Fruit fly (Drosophila melanogaster) whole organism, adult: ENCODE data around the gene CG45080.

ENCODE experiments used
- CG12768 ChIP-seq: fragments of 200-800 bp; sonication (Bioruptor generic); optimal IDR thresholded peaks from 2 replicates; lab custom pipeline; 2017; ENCODE audit warnings: missing biosample characterization, missing genetic modification characterization, mild to moderate bottlenecking, moderate library complexity, missing genetic modification reagents
- CG5204 ChIP-seq: fragments of 200-800 bp; sonication (Bioruptor generic); optimal IDR thresholded peaks from 2 replicates; lab custom pipeline; 2016; ENCODE audit warnings: missing biosample characterization, missing genetic modification characterization
- CG7045 ChIP-seq: fragments of 200-800 bp; sonication (Bioruptor generic); optimal IDR thresholded peaks from 2 replicates; lab custom pipeline; 2017; ENCODE audit warnings: missing biosample characterization, mild to moderate bottlenecking, missing genetic modification characterization
- Crg-1 ChIP-seq: fragments of 200-800 bp; sonication (Bioruptor generic); optimal IDR thresholded peaks from 2 replicates; lab custom pipeline; 2016; ENCODE audit warnings: missing biosample characterization, missing genetic modification characterization
- Hr96 ChIP-seq: fragments of 200-800 bp; sonication (Bioruptor generic); optimal IDR thresholded peaks from 2 replicates; lab custom pipeline; 2016; ENCODE audit warnings: missing biosample characterization, missing genetic modification characterization
- Mnt ChIP-seq: fragments of 200-800 bp; sonication (Bioruptor generic); optimal IDR thresholded peaks from 2 replicates; lab custom pipeline; 2016; ENCODE audit warnings: missing biosample characterization, mild to moderate bottlenecking, missing genetic modification characterization
- cic ChIP-seq: fragments of 200-800 bp; sonication (Bioruptor generic); optimal IDR thresholded peaks from 2 replicates; lab custom pipeline; 2017; ENCODE audit warnings: missing biosample characterization, mild to moderate bottlenecking, missing genetic modification characterization, moderate library complexity
- kay ChIP-seq: fragments of 200-800 bp; sonication (Bioruptor generic); peaks from one replicate; lab custom pipeline; 2016; ENCODE audit warnings: missing biosample characterization, missing genetic modification characterization, borderline replicate concordance
- pad ChIP-seq: fragments of 200-800 bp; sonication (Bioruptor generic); optimal IDR thresholded peaks from 3 replicates; lab custom pipeline; 2017; ENCODE audit warnings: missing biosample characterization, missing genetic modification characterization, mild to moderate bottlenecking, moderate library complexity, missing genetic modification reagents
- toe ChIP-seq: fragments of 200-800 bp; sonication (Bioruptor generic); optimal IDR thresholded peaks from 2 replicates; lab custom pipeline; 2016; ENCODE audit warnings: missing biosample characterization, missing genetic modification characterization

dm6 chr3R:13338030-13338429, 19.0 kb upstream of the CG45080 start, which contains the start of gene PK2-R1:
- no peak for TF ChIP-seq Crg-1 (GFP tag; lab: Kevin White, UChicago)
- TF ChIP-seq cic (GFP tag; lab: Kevin White, UChicago): no peak
- no peak for TF ChIP-seq CG12768 (GFP tag; lab: Kevin White, UChicago)
- TF ChIP-seq pad: no peak
- TF ChIP-seq kay: no peak
- TF ChIP-seq CG7045 (GFP tag; lab: Kevin White, UChicago): no peak
- no peak for TF ChIP-seq Hr96 (GFP tag; lab: Kevin White, UChicago)
- TF ChIP-seq Mnt (GFP tag; lab: Kevin White, UChicago): no peak
- TF ChIP-seq CG5204 (GFP tag; lab: Kevin White, UChicago): no peak
- TF ChIP-seq toe (GFP tag; lab: Kevin White, UChicago): no peak
